Worm (Caenorhabditis elegans) whole organism, midembryonic: ENCODE data around the gene B0546.3.

Experiments
- T22C8.4 ChIP-seq: fragments of 200-800 bp; sonication (Bioruptor generic); IDR thresholded peaks from 2 replicates; pipeline ENCODE4 v1.3.6; 2022; ENCODE audit warnings: missing genetic modification characterization, missing compliant biosample characterization
- cog-1 ChIP-seq: sonication (generic microtip); optimal IDR thresholded peaks from 2 replicates; lab custom pipeline; 2016; ENCODE audit warnings: missing genetic modification characterization, missing compliant biosample characterization
- flt-1 ChIP-seq: fragments of 200-800 bp; sonication (Bioruptor generic); IDR thresholded peaks from 2 replicates; pipeline ENCODE4 v1.3.6; 2022; ENCODE audit warnings: missing genetic modification characterization, missing compliant biosample characterization
- klf-2 ChIP-seq: fragments of 200-800 bp; sonication (Bioruptor generic); conservative IDR thresholded peaks from 2 replicates; pipeline ENCODE4 v1.3.6; 2022; ENCODE audit warnings: missing genetic modification reagents, missing genetic modification characterization, missing compliant biosample characterization
- med-1 ChIP-seq: sonication (generic microtip); optimal IDR thresholded peaks from 2 replicates; lab custom pipeline; 2017; ENCODE audit warnings: missing genetic modification characterization, mild to moderate bottlenecking, missing compliant biosample characterization, antibody characterized with exemption, missing genetic modification reagents; ENCODE audit not compliant: insufficient read depth
- ref-1 ChIP-seq: fragments of 200-800 bp; sonication (Bioruptor generic); conservative IDR thresholded peaks from 2 replicates; pipeline ENCODE4 v1.3.6; 2022; ENCODE audit warnings: missing genetic modification reagents, missing genetic modification characterization, missing compliant biosample characterization
- tab-1 ChIP-seq: fragments of 200-800 bp; sonication (Bioruptor generic); IDR thresholded peaks from 2 replicates; pipeline ENCODE4 v1.3.6; 2022; ENCODE audit warnings: missing genetic modification characterization, missing compliant biosample characterization
- ztf-23 ChIP-seq: fragments of 200-800 bp; sonication (Bioruptor generic); IDR thresholded peaks from 2 replicates; pipeline ENCODE4 v1.3.6; 2022; ENCODE audit warnings: missing genetic modification reagents, missing genetic modification characterization, missing compliant biosample characterization
- ztf-29 ChIP-seq: fragments of 200-800 bp; sonication (Bioruptor generic); IDR thresholded peaks from 2 replicates; pipeline ENCODE4 v1.3.6; 2022; ENCODE audit warnings: missing genetic modification reagents, missing genetic modification characterization, missing compliant biosample characterization

The B0546.3 gene

DNA sequence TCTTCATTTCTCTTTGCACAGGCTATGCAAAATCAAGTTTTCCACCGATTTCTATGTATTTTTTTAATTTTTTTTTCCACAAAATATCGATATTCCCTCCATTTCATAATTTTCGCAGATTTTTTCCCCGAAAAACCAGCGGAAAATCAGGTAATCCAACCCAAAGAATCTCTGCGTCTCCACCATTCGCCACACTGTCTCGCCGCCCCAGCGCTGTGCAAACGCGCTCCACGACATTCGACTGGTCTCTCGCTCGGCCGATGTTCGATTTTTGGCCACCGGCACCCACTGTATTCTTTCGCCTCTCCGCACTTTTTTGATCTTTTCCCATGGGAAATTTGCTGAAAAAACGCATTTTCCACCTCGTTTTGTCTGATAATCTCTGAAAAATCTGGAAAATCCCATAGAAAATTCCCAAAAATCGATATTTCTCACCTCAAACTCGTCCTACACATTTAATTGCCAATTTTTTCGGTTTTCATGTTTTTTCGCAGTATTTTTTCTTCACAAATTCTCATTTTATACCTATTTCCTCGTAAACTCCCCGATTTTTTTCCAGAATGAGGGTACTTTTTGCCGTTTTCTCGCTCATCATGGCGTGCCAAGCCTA is 13.9 kb downstream of the B0546.3 start, which contains the start of gene vha-19:
TSS of gene vha-19 (plus strand) at position 560 of the 610 bp plus-strand sequence.
- no peak for TF ChIP-seq ztf-29 (GFP tag; lab: Robert Waterston, UW)
- TF ChIP-seq med-1 (GFP tag; lab: Kevin White, UChicago): no peak
- TF ChIP-seq ztf-23 (GFP tag; lab: Robert Waterston, UW): no peak
- TF ChIP-seq flt-1 (GFP tag; lab: Robert Waterston, UW): no peak
- TF ChIP-seq T22C8.4: no peak
- no peak for TF ChIP-seq klf-2
- no peak for TF ChIP-seq ref-1
- no peak for TF ChIP-seq cog-1 (tag; lab: Kevin White, UChicago)
- no peak for TF ChIP-seq tab-1 (GFP tag; lab: Robert Waterston, UW)

DNA sequence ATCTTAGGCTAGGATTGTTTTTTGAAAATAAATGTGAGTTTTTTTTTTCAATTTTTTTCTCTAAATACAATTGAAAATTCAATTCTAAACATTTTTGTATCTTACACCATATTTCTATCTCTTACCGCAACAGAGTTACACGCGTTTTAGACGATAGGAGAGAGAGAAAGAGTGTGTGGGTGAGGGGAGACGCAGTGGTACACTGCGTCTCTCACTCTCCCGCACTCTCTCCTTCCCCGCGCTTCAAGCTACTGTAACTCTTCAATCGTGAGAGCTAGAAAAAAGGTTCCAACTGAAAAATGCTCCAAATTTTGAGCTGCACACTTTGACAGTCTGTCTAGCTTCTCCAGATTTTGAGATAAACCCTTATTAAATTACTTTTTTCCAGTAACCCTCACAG is 18.9 kb downstream of the B0546.3 start:
- TF ChIP-seq flt-1 (GFP tag; lab: Robert Waterston, UW) (no peak), T22C8.4 (no peak), ztf-29 (GFP tag; lab: Robert Waterston, UW) (no peak), ref-1 (no peak), tab-1 (GFP tag; lab: Robert Waterston, UW) (no peak), klf-2 (no peak), med-1 (GFP tag; lab: Kevin White, UChicago) (no peak), ztf-23 (GFP tag; lab: Robert Waterston, UW) (no peak)

DNA sequence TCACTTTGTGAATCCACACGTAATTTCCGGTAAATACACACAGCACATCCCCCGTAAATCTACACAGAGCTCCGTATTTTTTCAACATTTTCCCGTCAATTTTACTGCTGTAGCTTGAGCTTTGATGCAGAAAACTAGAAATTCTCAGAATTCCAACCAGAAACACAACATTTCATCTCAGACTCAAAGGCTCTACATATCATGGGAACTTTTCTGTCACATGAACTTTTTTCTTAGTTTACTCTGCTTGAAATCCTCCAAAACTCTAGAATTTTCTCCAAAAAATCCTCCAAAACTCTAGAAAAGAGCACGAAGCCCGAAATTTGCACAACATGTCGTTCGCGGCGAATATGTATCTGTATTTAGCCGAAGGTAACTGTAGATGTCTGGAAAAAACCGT is 19.4 kb downstream of the B0546.3 start, which contains the start of gene Y55H10A.2:
TSS of gene Y55H10A.2 (plus strand) at position 301 of the 400 bp plus-strand sequence.
- TF ChIP-seq med-1 (GFP tag; lab: Kevin White, UChicago): no peak
- no peak for TF ChIP-seq T22C8.4
- TF ChIP-seq klf-2: no peak
- no peak for TF ChIP-seq ztf-23 (GFP tag; lab: Robert Waterston, UW)
- no peak for TF ChIP-seq ref-1
- TF ChIP-seq tab-1 (GFP tag; lab: Robert Waterston, UW): no peak
- no peak for TF ChIP-seq flt-1 (GFP tag; lab: Robert Waterston, UW)
- TF ChIP-seq cog-1 (tag; lab: Kevin White, UChicago): no peak
- no peak for TF ChIP-seq ztf-29 (GFP tag; lab: Robert Waterston, UW)

ce11 chrIV:3354757-3355156 is 27.9 kb downstream of the B0546.3 start, which contains the start of gene F42A6.1:
TSS of gene F42A6.1 (plus strand) at chrIV:3355057.
- TF ChIP-seq ztf-29 (GFP tag; lab: Robert Waterston, UW): no peak
- no peak for TF ChIP-seq ref-1
- TF ChIP-seq ztf-23 (GFP tag; lab: Robert Waterston, UW): no peak
- no peak for TF ChIP-seq T22C8.4
- TF ChIP-seq klf-2: no peak
- TF ChIP-seq tab-1 (GFP tag; lab: Robert Waterston, UW): no peak
- TF ChIP-seq med-1 (GFP tag; lab: Kevin White, UChicago): no peak
- no peak for TF ChIP-seq cog-1 (tag; lab: Kevin White, UChicago)
- TF ChIP-seq flt-1 (GFP tag; lab: Robert Waterston, UW): no peak

ce11 chrIV:3352019-3352418 is 30.6 kb downstream of the B0546.3 start:
- TF ChIP-seq med-1 (GFP tag; lab: Kevin White, UChicago) (no peak), ztf-23 (GFP tag; lab: Robert Waterston, UW) (no peak)

DNA sequence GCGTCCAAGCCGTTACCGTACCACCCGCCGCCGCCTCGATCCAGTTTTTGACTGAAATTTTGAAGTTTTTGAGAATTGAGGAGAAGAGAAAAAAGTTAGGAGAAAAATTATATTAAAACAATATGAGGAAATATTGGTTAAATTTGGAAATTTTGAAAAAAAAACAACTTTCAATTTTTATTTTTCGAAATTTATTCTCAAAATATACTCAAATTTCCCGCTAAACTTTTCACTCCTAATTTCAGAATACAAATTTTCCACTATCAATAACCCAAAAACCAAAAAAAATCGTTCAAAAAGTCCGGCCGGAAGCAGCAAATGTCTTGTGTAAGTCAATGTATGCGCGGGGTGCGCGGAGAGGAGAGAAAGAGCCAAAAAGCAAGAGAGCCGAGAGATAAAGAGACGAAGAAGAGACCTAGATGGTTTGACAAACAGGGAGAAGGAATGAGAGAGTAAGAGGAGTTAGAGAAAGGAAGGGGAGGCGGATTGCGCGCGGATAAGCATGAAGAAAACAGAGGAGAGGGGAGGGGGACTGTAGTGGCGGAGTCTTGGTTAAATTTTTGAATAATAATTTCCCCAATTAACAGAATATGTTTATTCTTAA is 32.6 kb downstream of the B0546.3 start, which contains the start of gene elks-1:
TSS of gene elks-1 (minus strand) at position 51 of the 604 bp plus-strand sequence.
- TF ChIP-seq flt-1 (GFP tag; lab: Robert Waterston, UW) (no peak), ztf-23 (GFP tag; lab: Robert Waterston, UW) (no peak), T22C8.4 (no peak), ref-1 (no peak), cog-1 (tag; lab: Kevin White, UChicago) (no peak), klf-2 (no peak), med-1 (GFP tag; lab: Kevin White, UChicago) (no peak), ztf-29 (GFP tag; lab: Robert Waterston, UW) (no peak), tab-1 (GFP tag; lab: Robert Waterston, UW) (no peak)

- TF ChIP-seq ztf-23 (GFP tag; lab: Robert Waterston, UW): no peak
- TF ChIP-seq cog-1 (tag; lab: Kevin White, UChicago): no peak
- TF ChIP-seq tab-1 (GFP tag; lab: Robert Waterston, UW): no peak
- TF ChIP-seq med-1 (GFP tag; lab: Kevin White, UChicago): no peak
- no peak for TF ChIP-seq ref-1
- TF ChIP-seq flt-1 (GFP tag; lab: Robert Waterston, UW): no peak
- no peak for TF ChIP-seq ztf-29 (GFP tag; lab: Robert Waterston, UW)
- no peak for TF ChIP-seq klf-2
- no peak for TF ChIP-seq T22C8.4
These were observed 34.3 kb downstream of the B0546.3 start for ce11 chrIV:3348334-3348733.

ce11 chrIV:3345484-3345883 is 37.2 kb downstream of the B0546.3 start:
- TF ChIP-seq ztf-23 (GFP tag; lab: Robert Waterston, UW) (no peak), ztf-29 (GFP tag; lab: Robert Waterston, UW) (no peak), flt-1 (GFP tag; lab: Robert Waterston, UW) (no peak), med-1 (GFP tag; lab: Kevin White, UChicago) (no peak), T22C8.4 (no peak), tab-1 (GFP tag; lab: Robert Waterston, UW) (no peak), cog-1 (tag; lab: Kevin White, UChicago) (no peak), ref-1 (no peak), klf-2 (no peak)

- TF ChIP-seq cog-1 (tag; lab: Kevin White, UChicago): no peak
- no peak for TF ChIP-seq T22C8.4
- TF ChIP-seq flt-1 (GFP tag; lab: Robert Waterston, UW): no peak
- no peak for TF ChIP-seq med-1 (GFP tag; lab: Kevin White, UChicago)
- TF ChIP-seq tab-1 (GFP tag; lab: Robert Waterston, UW): no peak
- TF ChIP-seq klf-2: no peak
- no peak for TF ChIP-seq ztf-29 (GFP tag; lab: Robert Waterston, UW)
- TF ChIP-seq ztf-23 (GFP tag; lab: Robert Waterston, UW): no peak
- no peak for TF ChIP-seq ref-1
These were observed 41.5 kb downstream of the B0546.3 start, which contains the start of gene F42A6.2 for ce11 chrIV:3341170-3341569. TSS of gene F42A6.2 (plus strand) at chrIV:3341470.
